Fruit fly (Drosophila melanogaster): ENCODE measurements around the gene ncd.

ncd gene

DNA sequence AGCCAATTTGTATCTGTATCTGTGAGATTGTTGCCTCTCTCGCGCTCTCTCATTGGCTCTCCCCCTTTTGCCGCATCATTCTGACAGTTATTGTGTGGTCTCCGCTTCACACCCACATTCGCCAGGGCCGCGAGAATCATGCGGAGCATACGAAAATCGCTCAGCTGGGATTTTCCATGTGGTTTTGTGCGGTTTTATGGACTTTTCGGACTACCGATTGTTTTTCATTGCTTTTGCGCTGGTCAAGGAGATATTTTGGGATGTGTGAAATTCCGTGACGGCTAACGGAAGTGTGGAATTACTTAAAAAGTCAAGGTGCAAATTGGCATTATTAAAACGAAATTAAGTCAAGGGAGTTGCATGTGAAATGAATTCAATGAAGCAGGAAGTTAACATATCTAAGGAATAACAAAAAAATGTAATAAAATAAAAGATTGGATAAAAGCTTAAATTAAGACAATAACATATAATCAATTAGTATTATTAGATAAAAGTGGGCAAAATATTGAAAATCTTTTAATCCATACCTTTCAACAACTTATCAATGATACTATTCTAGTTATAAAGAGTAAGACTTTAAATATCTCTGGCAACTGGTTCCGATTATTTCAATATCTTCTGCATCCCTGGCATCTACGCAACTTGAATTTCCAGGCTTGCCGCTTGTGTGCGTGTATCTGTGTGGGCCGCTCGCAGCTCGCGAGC is 34.7 kb downstream of the ncd start (continued):
- no peak for TF ChIP-seq Dip2 (GFP tag; IDR thresholded peaks at IDR 0.05)
- TF ChIP-seq Poxn (GFP tag; IDR thresholded peaks at IDR 0.05): no peak
- TF ChIP-seq CG5180 (GFP tag; optimal IDR thresholded peaks at IDR 0.05): no peak
- no peak for TF ChIP-seq Asciz (GFP tag; optimal IDR thresholded peaks at IDR 0.05)
- no peak for TF ChIP-seq CG2116 (GFP tag; optimal IDR thresholded peaks at IDR 0.05)
- no peak for TF ChIP-seq pan (optimal IDR thresholded peaks at IDR 0.05)
- TF ChIP-seq pan (GFP tag; optimal IDR thresholded peaks at IDR 0.05 in 1 of 2, IDR thresholded peaks at IDR 0.05 in 1 of 2): no peak
- no peak for TF ChIP-seq CG2875 (GFP tag; optimal IDR thresholded peaks at IDR 0.05)
- no peak for TF ChIP-seq CG17568 (GFP tag; optimal IDR thresholded peaks at IDR 0.05)
- TF ChIP-seq chn (GFP tag; optimal IDR thresholded peaks at IDR 0.05): no peak
- peak; percentile 42; the same call in 1 of the 2 replicates for TF ChIP-seq CG14441 (GFP tag; IDR thresholded peaks at IDR 0.05)
- no peak for TF ChIP-seq CG13624 (GFP tag; optimal IDR thresholded peaks at IDR 0.05)
- TF ChIP-seq Bdp1 (GFP tag; optimal IDR thresholded peaks at IDR 0.05): no peak
- no peak for TF ChIP-seq lov (optimal IDR thresholded peaks at IDR 0.05)
- no peak for TF ChIP-seq lov (GFP tag; IDR thresholded peaks at IDR 0.05)
- peak; percentile 42 for TF ChIP-seq D19B (GFP tag; optimal IDR thresholded peaks at IDR 0.05)
- no peak for TF ChIP-seq Drgx (GFP tag; IDR thresholded peaks at IDR 0.05)
- no peak for TF ChIP-seq bsh (GFP tag; optimal IDR thresholded peaks at IDR 0.05)
- TF ChIP-seq CG9876 (GFP tag; optimal IDR thresholded peaks at IDR 0.05): no peak
- no peak for TF ChIP-seq pros (GFP tag; optimal IDR thresholded peaks at IDR 0.05)
- no peak for TF ChIP-seq stwl (tag; optimal IDR thresholded peaks at IDR 0.05)
- peak; percentile 13 for TF ChIP-seq ind (GFP tag; optimal IDR thresholded peaks at IDR 0.05)
- peak; percentile 48 for TF ChIP-seq CG3281 (GFP tag; optimal IDR thresholded peaks at IDR 0.05)
- no peak for TF ChIP-seq ssp (GFP tag; IDR thresholded peaks at IDR 0.05)
- TF ChIP-seq CG17912 (GFP tag; optimal IDR thresholded peaks at IDR 0.05): no peak
- TF ChIP-seq aop (GFP tag; IDR thresholded peaks at IDR 0.05): no peak
- no peak for TF ChIP-seq CG3163 (GFP tag; optimal IDR thresholded peaks at IDR 0.05)
- no peak for TF ChIP-seq CHES-1-like (GFP tag; optimal IDR thresholded peaks at IDR 0.05)
- TF ChIP-seq zfh2 (GFP tag; optimal IDR thresholded peaks at IDR 0.05): no peak
- TF ChIP-seq CG6272 (GFP tag; IDR thresholded peaks at IDR 0.05): peak; percentile 46
- TF ChIP-seq org-1 (GFP tag; optimal IDR thresholded peaks at IDR 0.05): no peak
- TF ChIP-seq CG4282 (GFP tag; optimal IDR thresholded peaks at IDR 0.05): no peak
- TF ChIP-seq ap (GFP tag; IDR thresholded peaks at IDR 0.05): no peak
- TF ChIP-seq Dek (tag; optimal IDR thresholded peaks at IDR 0.05): no peak
- no peak for TF ChIP-seq CG7987 (GFP tag; optimal IDR thresholded peaks at IDR 0.05)
- no peak for TF ChIP-seq CG12769 (tag; optimal IDR thresholded peaks at IDR 0.05)
- no peak for TF ChIP-seq MESR4 (GFP tag; optimal IDR thresholded peaks at IDR 0.05)
- 0 out of 3 replicates have a peak, but pooled peaks have one; percentile 15 for TF ChIP-seq CG14860 (GFP tag; IDR thresholded peaks at IDR 0.05; ENCODE audit: partially characterized antibody)
- TF ChIP-seq Abd-B (GFP tag; optimal IDR thresholded peaks at IDR 0.05): peak; percentile 45
- no peak for TF ChIP-seq Lpt (GFP tag; optimal IDR thresholded peaks at IDR 0.05)
- TF ChIP-seq HLH54F (GFP tag; optimal IDR thresholded peaks at IDR 0.05): peak; percentile 10
- TF ChIP-seq pita (GFP tag; optimal IDR thresholded peaks at IDR 0.05): no peak
- TF ChIP-seq gsb (GFP tag; IDR thresholded peaks at IDR 0.05): no peak
- TF ChIP-seq CG11560 (tag; IDR thresholded peaks at IDR 0.05): no peak
- TF ChIP-seq CG14710 (tag; optimal IDR thresholded peaks at IDR 0.05): peak; percentile 61
- TF ChIP-seq CG1024 (GFP tag; IDR thresholded peaks at IDR 0.05): no peak
- TF ChIP-seq CG7839 (tag; optimal IDR thresholded peaks at IDR 0.05): peak; percentile 45
- no peak for TF ChIP-seq CG18476 (GFP tag; optimal IDR thresholded peaks at IDR 0.05)
- TF ChIP-seq wor (GFP tag; IDR thresholded peaks at IDR 0.05): no peak
- TF ChIP-seq zf30C (GFP tag; optimal IDR thresholded peaks at IDR 0.05): no peak
- no peak for TF ChIP-seq Scr (GFP tag; IDR thresholded peaks at IDR 0.05; ENCODE audit: partially characterized antibody)

Measured in whole organism, embryonic.